Worm (Caenorhabditis elegans): Measurements from ENCODE around the gene rpc-25.

- TF ChIP-seq attf-6 (GFP tag; IDR thresholded peaks at IDR 0.05) = no peak
- no peak for TF ChIP-seq F57C9.4 (tag; optimal IDR thresholded peaks at IDR 0.05)
- TF ChIP-seq B0336.3 (GFP tag; IDR thresholded peaks at IDR 0.05) = no peak
- TF ChIP-seq mcd-1 (GFP tag; IDR thresholded peaks at IDR 0.05) = no peak
- TF ChIP-seq gei-17 (GFP tag; optimal IDR thresholded peaks at IDR 0.05) = no peak
- no peak for TF ChIP-seq nhr-27 (tag; optimal IDR thresholded peaks at IDR 0.05)
- TF ChIP-seq nfya-1 (tag; optimal IDR thresholded peaks at IDR 0.05; ENCODE audit: borderline replicate concordance, insufficient read depth) = no peak
These were observed 43.1 kb upstream of the rpc-25 start for ce11 chrV:10249515-10249914.

Data from whole organism, young adult.